Worm (Caenorhabditis elegans): Measurements from ENCODE around the gene mmad-1.
A peak's percentile ranks its signal among the peaks of the same experiment; 100 is the strongest.

The mmad-1 gene

DNA sequence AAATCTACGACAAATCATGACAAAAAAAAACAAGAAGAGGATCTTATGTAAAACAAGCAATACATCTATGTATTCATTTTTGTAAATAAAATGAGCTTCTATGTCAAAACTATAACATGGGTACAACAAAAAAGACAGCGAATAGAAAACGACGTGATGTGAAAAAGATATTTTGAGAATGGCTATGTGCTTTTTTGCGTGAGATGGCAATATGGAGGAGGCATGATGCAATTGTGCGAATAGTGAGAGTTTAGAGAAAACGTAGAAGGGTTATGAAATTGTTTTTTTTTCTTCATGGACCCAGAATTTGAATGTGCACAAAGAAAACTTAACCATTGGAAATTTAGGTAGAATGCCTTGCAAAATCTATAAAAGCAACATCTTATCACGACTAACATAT lies 17.2 kb upstream of the mmad-1 start:
- peak in 1 of 2 experiments; percentile 31 for TF ChIP-seq lsy-2 (tag; optimal IDR thresholded peaks at IDR 0.05)
- TF ChIP-seq unc-55 (GFP tag; optimal IDR thresholded peaks at IDR 0.05) = peak; percentile 46
- peak; percentile 98 for TF ChIP-seq nhr-129 (tag; optimal IDR thresholded peaks at IDR 0.05)
- TF ChIP-seq C34F6.9 (tag; optimal IDR thresholded peaks at IDR 0.05) = peak; percentile 53
- TF ChIP-seq ztf-1 (GFP tag; conservative IDR thresholded peaks at IDR 0.05) = no peak

DNA sequence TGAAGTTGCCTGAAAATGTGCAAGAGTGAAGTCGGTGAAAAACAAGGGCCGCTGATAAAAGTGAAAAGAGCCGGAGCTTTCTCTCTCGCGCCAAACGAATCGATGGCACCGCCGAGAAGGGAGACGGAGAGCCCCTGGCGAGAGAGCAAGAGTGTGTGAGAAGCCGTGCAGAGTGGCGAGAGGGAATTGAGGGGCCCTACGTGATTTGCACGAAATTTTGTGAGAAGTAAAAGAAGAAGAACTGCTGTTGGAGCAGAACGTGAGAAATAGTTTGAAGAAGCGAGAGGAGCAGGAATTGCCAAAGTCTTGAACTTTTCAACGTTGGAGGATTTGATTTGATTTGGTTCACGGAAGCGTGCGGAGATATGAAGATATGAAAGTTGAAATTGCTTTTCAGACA lies 16.1 kb upstream of the mmad-1 start, which contains the start of gene aldo-1:
Gene aldo-1 (minus strand): TSS at position 9 of the 400 bp plus-strand sequence.
- TF ChIP-seq ceh-16 (tag; optimal IDR thresholded peaks at IDR 0.05) (no peak), crh-2 (tag; optimal IDR thresholded peaks at IDR 0.05) (peak; percentile 12), nhr-129 (tag; optimal IDR thresholded peaks at IDR 0.05) (peak; percentile 76), lin-11 (tag; optimal IDR thresholded peaks at IDR 0.05) (peak; percentile 70), unc-55 (GFP tag; optimal IDR thresholded peaks at IDR 0.05) (peak; percentile 53), lsy-2 (tag; optimal IDR thresholded peaks at IDR 0.05) (peak in 1 of 2 experiments; percentile 45), C34F6.9 (tag; optimal IDR thresholded peaks at IDR 0.05) (peak; percentile 62), ztf-4 (tag; optimal IDR thresholded peaks at IDR 0.05) (no peak), sma-9 (GFP tag; optimal IDR thresholded peaks at IDR 0.05) (peak; percentile 51), sma-9 (tag; optimal IDR thresholded peaks at IDR 0.05) (no peak), nhr-25 (tag; optimal IDR thresholded peaks at IDR 0.05) (no peak), zag-1 (tag; optimal IDR thresholded peaks at IDR 0.05) (peak; percentile 41), F13H6.1 (tag; optimal IDR thresholded peaks at IDR 0.05) (peak; percentile 60), sem-4 (tag; optimal IDR thresholded peaks at IDR 0.05) (peak; percentile 6)

ce11 chrIII:13563583-13563982 lies 14.8 kb upstream of the mmad-1 start:
- TF ChIP-seq nhr-23 (tag; optimal IDR thresholded peaks at IDR 0.05) = no peak
- TF ChIP-seq mab-5 (tag; optimal IDR thresholded peaks at IDR 0.05) = no peak
- TF ChIP-seq nhr-77 (tag; optimal IDR thresholded peaks at IDR 0.05) = no peak
- TF ChIP-seq ztf-11 (tag; optimal IDR thresholded peaks at IDR 0.05) = no peak
- TF ChIP-seq ztf-1 (GFP tag; conservative IDR thresholded peaks at IDR 0.05) = no peak
- TF ChIP-seq elt-1 (tag; optimal IDR thresholded peaks at IDR 0.05) = no peak

DNA sequence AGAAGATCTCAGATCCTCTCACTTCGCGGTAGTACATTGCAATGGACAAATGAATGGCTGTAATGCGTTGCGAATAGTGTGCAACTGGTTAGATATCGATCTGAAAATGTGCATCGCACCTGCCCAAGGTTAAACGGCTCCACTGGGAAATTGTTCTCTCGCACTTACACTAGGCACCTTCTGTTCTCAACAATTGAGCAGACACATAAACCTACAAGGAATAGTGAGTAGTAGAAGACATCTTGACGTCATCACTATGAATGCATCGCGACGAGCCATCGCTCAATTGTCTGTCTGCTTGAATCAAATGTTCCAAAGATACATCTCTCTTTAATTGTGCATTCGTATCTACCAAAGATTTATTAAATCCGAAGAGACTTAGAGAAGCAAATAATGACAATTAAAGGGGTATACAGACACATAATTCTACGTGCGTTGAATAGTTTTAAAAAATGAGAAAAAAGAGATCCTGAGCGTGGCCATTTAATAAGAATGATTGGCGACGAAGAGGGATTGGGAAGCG lies 14.3 kb upstream of the mmad-1 start, which contains the start of gene T05D4.2:
Gene T05D4.2 (minus strand): TSS at position 83 of the 523 bp plus-strand sequence.
- no peak for TF ChIP-seq R02D3.7 (tag; optimal IDR thresholded peaks at IDR 0.05)
- no peak for TF ChIP-seq lin-13 (GFP tag; optimal IDR thresholded peaks at IDR 0.05)
- no peak for TF ChIP-seq ceh-82 (tag; optimal IDR thresholded peaks at IDR 0.05)
- peak; percentile 42 for TF ChIP-seq zag-1 (tag; optimal IDR thresholded peaks at IDR 0.05)
- no peak for TF ChIP-seq ZK546.5 (tag; optimal IDR thresholded peaks at IDR 0.05)
- TF ChIP-seq fos-1 (tag; optimal IDR thresholded peaks at IDR 0.05) = no peak
- peak; percentile 29 for TF ChIP-seq unc-55 (GFP tag; optimal IDR thresholded peaks at IDR 0.05)
- TF ChIP-seq sma-9 (GFP tag; optimal IDR thresholded peaks at IDR 0.05) = peak; percentile 36
- TF ChIP-seq sma-9 (tag; optimal IDR thresholded peaks at IDR 0.05) = no peak
- TF ChIP-seq lsy-2 (tag; optimal IDR thresholded peaks at IDR 0.05) = peak in 1 of 2 experiments; percentile 24
- no peak for TF ChIP-seq nhr-23 (tag; optimal IDR thresholded peaks at IDR 0.05)
- TF ChIP-seq gmeb-1 (tag; optimal IDR thresholded peaks at IDR 0.05) = no peak
- TF ChIP-seq elt-3 (tag; optimal IDR thresholded peaks at IDR 0.05) = no peak
- TF ChIP-seq nhr-6 (tag; optimal IDR thresholded peaks at IDR 0.05) = peak; percentile 11
- TF ChIP-seq ztf-11 (tag; optimal IDR thresholded peaks at IDR 0.05) = no peak
- peak; percentile 70 for TF ChIP-seq nhr-129 (tag; optimal IDR thresholded peaks at IDR 0.05)
- no peak for TF ChIP-seq mbf-1 (tag; optimal IDR thresholded peaks at IDR 0.05)
- TF ChIP-seq lin-39 (tag; optimal IDR thresholded peaks at IDR 0.05) = no peak
- no peak for TF ChIP-seq elt-1 (tag; optimal IDR thresholded peaks at IDR 0.05)

ce11 chrIII:13561233-13561632 lies 12.4 kb upstream of the mmad-1 start:
- TF ChIP-seq dmd-4 (tag; optimal IDR thresholded peaks at IDR 0.05) (no peak), Y55F3AM.14 (GFP tag; optimal IDR thresholded peaks at IDR 0.05) (no peak), ceh-82 (tag; optimal IDR thresholded peaks at IDR 0.05) (no peak), unc-62 (GFP tag; optimal IDR thresholded peaks at IDR 0.05) (no peak), skn-1 (tag; optimal IDR thresholded peaks at IDR 0.05) (no peak), egl-27 (tag; optimal IDR thresholded peaks at IDR 0.05) (no peak), aly-2 (tag; optimal IDR thresholded peaks at IDR 0.05) (no peak), lsy-2 (tag; optimal IDR thresholded peaks at IDR 0.05) (no peak), F13H6.1 (tag; optimal IDR thresholded peaks at IDR 0.05) (no peak), nhr-11 (tag; optimal IDR thresholded peaks at IDR 0.05) (no peak), mbf-1 (tag; optimal IDR thresholded peaks at IDR 0.05) (no peak), elt-1 (tag; optimal IDR thresholded peaks at IDR 0.05) (no peak), sem-4 (tag; optimal IDR thresholded peaks at IDR 0.05) (no peak), ztf-11 (tag; optimal IDR thresholded peaks at IDR 0.05) (no peak), ztf-1 (GFP tag; conservative IDR thresholded peaks at IDR 0.05) (no peak), alr-1 (tag; optimal IDR thresholded peaks at IDR 0.05) (no peak), mab-5 (tag; optimal IDR thresholded peaks at IDR 0.05) (no peak), lin-39 (tag; optimal IDR thresholded peaks at IDR 0.05) (no peak), nhr-237 (tag; optimal IDR thresholded peaks at IDR 0.05) (no peak)
